Fruit fly (Drosophila melanogaster) whole organism: ENCODE results near the gene bwa.

Experiments used
- CG8478 ChIP-seq: fragments of >200 bp; optimal IDR thresholded peaks from 2 replicates; lab custom pipeline; 2018; ENCODE audit warnings: inconsistent platforms
- Dll ChIP-seq: fragments of >200 bp; optimal IDR thresholded peaks from 2 replicates; lab custom pipeline; 2017
- EcR ChIP-seq, 2 experiments: fragments of >200 bp; optimal IDR thresholded peaks; 2 replicates each; lab custom pipeline; 2017; ENCODE audit warnings: missing biosample characterization in 2 of 2, missing genetic modification characterization in 2 of 2, missing genetic modification reagents in 2 of 2
- pan ChIP-seq: fragments of >200 bp; optimal IDR thresholded peaks from 2 replicates; lab custom pipeline; 2017
- psq ChIP-seq: fragments of >200 bp; optimal IDR thresholded peaks from 2 replicates; lab custom pipeline; 2017
- usp ChIP-seq: fragments of >200 bp; optimal IDR thresholded peaks from 2 replicates; lab custom pipeline; 2017; ENCODE audit warnings: missing biosample characterization, missing genetic modification characterization, mixed read lengths

bwa gene

DNA sequence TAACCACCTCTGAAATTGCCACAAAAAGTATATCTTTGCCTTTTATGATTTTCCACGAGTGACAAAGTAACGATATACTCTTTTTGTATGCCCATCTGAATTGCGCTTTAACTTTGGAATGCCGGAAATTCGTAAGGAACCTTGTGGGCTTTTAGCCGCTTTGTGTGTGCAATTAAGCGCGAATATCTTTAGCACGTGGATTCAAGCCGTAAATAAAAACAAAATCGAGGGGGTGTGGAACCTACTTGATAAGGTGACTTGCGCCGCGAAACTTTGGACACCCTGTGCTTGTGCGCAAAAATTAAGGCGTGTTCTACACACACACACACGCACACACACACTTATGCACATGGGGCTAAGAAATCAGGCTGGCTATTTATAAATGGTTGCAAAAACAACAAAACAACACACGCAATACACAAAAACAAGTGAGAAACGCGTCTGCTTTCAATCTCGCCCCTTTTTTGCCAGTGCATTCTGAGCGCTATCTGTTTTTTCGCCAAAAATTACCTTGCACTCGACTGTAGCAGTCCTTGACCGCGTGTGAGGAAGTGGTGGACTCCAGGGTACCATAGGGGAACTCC lies 18.0 kb downstream of the bwa start:
- TF ChIP-seq EcR (GFP tag; optimal IDR thresholded peaks at IDR 0.05; lab: Kevin White, UChicago) (peak; percentile 8 to 25), pan (no peak), CG8478 (no peak)

- TF ChIP-seq Dll (lab: Kevin White, UChicago) (no peak), CG8478 (no peak), pan (no peak), usp (GFP tag; lab: Kevin White, UChicago) (no peak), psq (no peak), EcR (GFP tag; optimal IDR thresholded peaks at IDR 0.05; lab: Kevin White, UChicago) (no peak)
Measured at dm6 chr2L:20084785-20085555, 18.8 kb downstream of the bwa start, which contains the start of gene fok. fok (minus strand) TSS chr2L:20085070.

DNA sequence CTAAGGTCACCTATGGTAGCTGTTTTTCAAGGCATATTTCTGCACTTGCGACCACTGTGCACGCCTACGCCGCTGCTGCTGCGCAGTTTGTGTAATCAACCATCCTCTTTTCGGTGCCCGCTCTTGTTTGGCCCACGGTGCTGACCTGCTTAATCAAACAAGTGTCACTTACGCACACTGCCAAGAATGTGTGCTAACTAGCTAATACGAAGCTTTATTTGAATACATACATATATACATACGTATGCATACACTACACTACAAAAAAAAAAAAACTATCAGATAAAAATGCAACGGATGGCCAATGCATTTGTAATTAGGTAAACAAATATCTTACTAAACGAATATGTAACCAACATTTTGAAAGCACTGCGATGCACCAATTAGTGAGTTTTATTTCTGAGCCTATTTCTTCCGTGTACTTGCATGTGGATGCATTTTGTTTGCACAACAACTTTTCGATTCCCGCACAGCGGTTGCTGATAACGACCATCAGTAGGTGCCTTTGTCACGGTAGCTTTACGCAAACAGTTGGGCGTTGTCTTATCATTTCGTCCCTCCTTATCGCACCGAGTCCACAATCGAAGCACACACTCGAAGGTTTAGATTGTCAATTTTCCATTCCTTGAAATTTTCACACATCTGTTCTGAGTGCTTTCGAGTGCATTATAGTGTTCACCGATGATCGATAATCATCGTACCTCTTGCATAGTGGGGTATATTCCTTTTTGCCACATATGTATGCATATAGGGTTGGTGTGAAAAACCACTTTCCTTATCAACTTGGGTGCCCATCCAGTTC lies 20.3 kb downstream of the bwa start:
- TF ChIP-seq usp (GFP tag; lab: Kevin White, UChicago) (no peak), pan (no peak), EcR (GFP tag; optimal IDR thresholded peaks at IDR 0.05; lab: Kevin White, UChicago) (no peak), psq (no peak), CG8478 (no peak), Dll (lab: Kevin White, UChicago) (no peak)

DNA sequence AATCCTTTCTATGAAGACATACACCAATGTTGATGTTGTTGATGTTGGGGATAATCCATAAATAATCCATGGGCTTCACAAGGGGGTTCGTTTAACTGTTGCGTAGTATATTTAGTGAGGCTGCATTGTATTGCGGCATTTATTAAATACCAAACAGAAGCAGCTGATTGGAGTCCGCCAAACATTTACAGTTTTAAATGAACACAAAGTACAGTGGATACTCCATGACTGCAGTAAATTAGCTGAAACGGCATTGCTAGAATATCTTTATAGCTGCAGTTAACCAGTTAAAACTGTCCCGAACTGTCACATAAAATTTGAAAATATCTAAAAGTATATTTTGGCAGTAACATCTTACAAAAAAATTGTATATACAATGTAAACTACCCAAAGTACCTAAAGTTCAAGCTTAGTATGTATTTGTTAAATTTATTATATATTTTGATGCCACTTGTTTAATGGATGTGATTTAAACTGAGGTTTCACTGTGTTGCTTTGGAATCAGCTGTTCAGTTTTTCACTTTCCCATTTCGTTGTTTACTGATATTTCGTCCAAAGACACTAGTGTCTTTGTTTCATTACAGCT lies 25.0 kb downstream of the bwa start, which contains the start of the genes CG10747 and Pyroxd1:
TSS of gene CG10747 (minus strand) at position 255 of the 586 bp plus-strand sequence.
TSS of gene Pyroxd1 (plus strand) at position 342 of the 586 bp plus-strand sequence.
- no peak for TF ChIP-seq pan
- TF ChIP-seq Dll (lab: Kevin White, UChicago) = no peak
- TF ChIP-seq usp (GFP tag; lab: Kevin White, UChicago) = no peak
- TF ChIP-seq CG8478 = no peak
- TF ChIP-seq psq = no peak
- no peak for TF ChIP-seq EcR (GFP tag; optimal IDR thresholded peaks at IDR 0.05; lab: Kevin White, UChicago)

dm6 chr2L:20093794-20094193 lies 27.6 kb downstream of the bwa start, which contains the start of the genes Taf13 and nesd:
Taf13 (minus strand) TSS chr2L:20093849.
nesd (plus strand) TSS chr2L:20093972.
- TF ChIP-seq psq = no peak
- TF ChIP-seq pan = no peak
- no peak for TF ChIP-seq Dll (lab: Kevin White, UChicago)
- no peak for TF ChIP-seq CG8478
- TF ChIP-seq usp (GFP tag; lab: Kevin White, UChicago) = no peak
- TF ChIP-seq EcR (GFP tag; optimal IDR thresholded peaks at IDR 0.05; lab: Kevin White, UChicago) = no peak

DNA sequence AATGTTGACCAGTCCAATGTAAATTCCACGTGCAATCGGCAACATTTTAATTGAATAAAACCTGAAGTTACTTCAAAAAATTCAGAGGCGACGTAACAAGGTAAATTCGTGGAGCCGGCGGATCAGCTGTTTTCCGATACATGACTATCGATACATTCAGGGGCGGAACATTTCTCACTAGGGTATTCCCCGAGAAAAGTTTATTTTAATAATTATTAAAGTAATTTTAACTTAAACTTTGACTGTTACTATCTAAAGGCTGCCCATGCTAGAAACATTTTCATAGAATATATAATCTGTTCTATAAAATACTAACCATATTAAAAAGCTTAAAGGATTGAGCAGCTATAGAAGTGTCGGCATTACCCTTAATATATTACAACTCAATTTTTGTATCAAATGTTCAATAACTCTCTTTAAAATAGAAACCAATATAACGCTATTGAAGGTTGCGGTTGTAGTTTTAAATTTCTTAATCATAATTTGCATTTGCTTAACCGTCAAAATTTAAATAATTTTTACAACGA lies 31.0 kb downstream of the bwa start, which contains the start of the genes mRpS18B and Kua:
TSS of gene mRpS18B (minus strand) at position 149 of the 527 bp plus-strand sequence.
TSS of gene Kua (plus strand) at position 477 of the 527 bp plus-strand sequence.
- no peak for TF ChIP-seq psq
- TF ChIP-seq CG8478 = no peak
- TF ChIP-seq usp (GFP tag; lab: Kevin White, UChicago) = no peak
- TF ChIP-seq pan = no peak
- no peak for TF ChIP-seq Dll (lab: Kevin White, UChicago)

DNA sequence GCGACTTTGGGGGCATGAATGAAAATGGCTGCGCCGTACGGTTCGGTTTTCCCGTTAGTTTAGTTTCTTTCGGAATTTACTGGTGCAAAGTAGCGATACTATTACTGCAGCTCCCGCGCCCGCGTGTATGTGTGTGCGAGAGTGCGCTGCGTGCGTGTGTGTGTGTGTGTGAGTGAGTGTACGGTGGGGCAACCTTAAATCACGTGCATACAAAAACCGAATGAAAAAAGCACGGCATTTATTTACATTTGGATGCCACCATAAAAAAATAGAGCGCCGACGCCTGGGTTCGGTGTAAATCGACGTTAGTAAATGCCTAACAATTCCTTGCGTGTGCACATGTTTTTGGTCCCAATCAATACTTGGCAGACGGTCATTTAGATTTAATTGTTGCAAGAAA lies 31.6 kb downstream of the bwa start:
- no peak for TF ChIP-seq EcR (GFP tag; optimal IDR thresholded peaks at IDR 0.05; lab: Kevin White, UChicago)
- TF ChIP-seq psq = no peak
- TF ChIP-seq CG8478 = no peak
- no peak for TF ChIP-seq usp (GFP tag; lab: Kevin White, UChicago)
- no peak for TF ChIP-seq Dll (lab: Kevin White, UChicago)
- no peak for TF ChIP-seq pan

DNA sequence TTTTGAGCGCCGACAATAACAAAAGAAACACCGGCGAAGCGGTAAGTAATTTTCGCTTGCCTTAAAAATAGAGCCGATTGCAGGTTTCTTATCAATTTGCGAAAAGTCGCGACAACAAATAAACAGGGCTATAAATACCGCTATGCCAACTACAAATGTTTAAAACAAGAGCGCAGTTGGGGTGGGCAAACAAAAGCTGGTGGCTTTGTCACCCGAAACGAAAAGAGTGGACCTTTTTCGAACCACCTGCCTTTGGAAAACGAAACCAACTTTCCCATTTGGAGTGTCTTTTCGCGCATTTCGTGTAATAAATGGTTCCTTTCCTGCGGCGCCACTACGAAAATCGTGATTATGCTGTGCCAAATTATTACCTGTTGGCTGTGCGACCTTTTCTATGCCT lies 32.0 kb downstream of the bwa start:
- TF ChIP-seq CG8478 = no peak

- no peak for TF ChIP-seq usp (GFP tag; lab: Kevin White, UChicago)
- TF ChIP-seq Dll (lab: Kevin White, UChicago) = no peak
- no peak for TF ChIP-seq pan
- TF ChIP-seq psq = no peak
- no peak for TF ChIP-seq EcR (GFP tag; optimal IDR thresholded peaks at IDR 0.05; lab: Kevin White, UChicago)
- no peak for TF ChIP-seq CG8478
Measured at dm6 chr2L:20104050-20104449, 37.9 kb downstream of the bwa start, which contains the start of gene CG13970. CG13970 (minus strand) TSS chr2L:20104150.

DNA sequence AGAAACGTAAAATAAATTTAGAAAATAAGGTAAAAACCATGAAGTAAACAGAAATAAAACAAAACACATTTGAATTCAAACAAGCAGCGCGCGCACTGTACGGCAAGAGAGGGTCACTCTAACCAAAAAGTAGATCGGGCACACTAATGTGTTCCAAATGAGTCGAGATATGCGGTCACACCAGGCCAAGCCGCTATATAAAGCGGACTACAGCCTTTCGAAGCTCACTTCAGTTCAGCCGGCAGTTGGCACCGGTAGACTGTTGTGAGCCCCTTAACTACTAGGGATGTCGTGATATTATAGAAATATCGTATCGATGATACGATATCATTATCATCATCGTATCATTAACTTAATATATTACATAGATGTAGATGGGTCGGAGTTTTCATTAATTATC lies 38.3 kb downstream of the bwa start:
- TF ChIP-seq usp (GFP tag; lab: Kevin White, UChicago) (no peak), pan (no peak), CG8478 (no peak), psq (no peak), Dll (lab: Kevin White, UChicago) (no peak), EcR (GFP tag; optimal IDR thresholded peaks at IDR 0.05; lab: Kevin White, UChicago) (no peak)

DNA sequence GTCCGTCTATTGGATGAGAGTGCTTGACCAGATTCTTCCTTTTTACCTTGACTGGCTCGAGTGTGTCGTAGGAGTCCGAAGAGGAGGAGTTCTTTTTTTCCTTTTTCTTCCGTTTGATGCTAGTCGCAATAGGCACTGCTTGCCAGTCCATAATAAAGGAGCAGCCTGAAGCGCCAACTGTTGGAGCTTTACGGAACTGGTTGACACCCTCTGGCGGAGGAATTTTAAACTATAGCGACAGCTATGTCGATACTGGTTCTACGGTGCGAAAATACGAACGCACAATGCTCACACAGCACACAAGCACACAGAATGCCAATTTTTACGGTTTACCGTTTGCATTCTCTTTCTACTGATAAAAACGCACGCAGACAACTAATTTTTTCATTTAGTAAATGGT lies 40.4 kb downstream of the bwa start:
- TF ChIP-seq pan (no peak), CG8478 (no peak), EcR (GFP tag; optimal IDR thresholded peaks at IDR 0.05; lab: Kevin White, UChicago) (no peak), psq (no peak), usp (GFP tag; lab: Kevin White, UChicago) (no peak), Dll (lab: Kevin White, UChicago) (no peak)
